Fruit fly (Drosophila melanogaster) whole organism, prepupa: ENCODE data around the gene CG42832.

Source experiments
- Blimp-1 ChIP-seq: fragments of 200-800 bp; sonication (Bioruptor generic); optimal IDR thresholded peaks from 3 replicates; lab custom pipeline; 2017; ENCODE audit warnings: missing biosample characterization, missing genetic modification characterization, mild to moderate bottlenecking, moderate library complexity, missing genetic modification reagents
- CG10669 ChIP-seq: fragments of 200-800 bp; sonication (Bioruptor generic); optimal IDR thresholded peaks from 3 replicates; lab custom pipeline; 2018; ENCODE audit warnings: missing biosample characterization, mild to moderate bottlenecking, missing genetic modification characterization, moderate library complexity
- CG11294 ChIP-seq: fragments of 200-800 bp; sonication (Bioruptor generic); IDR thresholded peaks from 2 replicates; pipeline ENCODE4 v1.3.6; 2022; ENCODE audit warnings: missing biosample characterization, missing genetic modification characterization
- CG11762 ChIP-seq: fragments of 200-800 bp; sonication (Bioruptor generic); optimal IDR thresholded peaks from 3 replicates; lab custom pipeline; 2016; ENCODE audit warnings: missing biosample characterization, missing genetic modification characterization; ENCODE audit not compliant: insufficient read depth
- CG11902 ChIP-seq: fragments of 200-800 bp; sonication (Bioruptor generic); optimal IDR thresholded peaks from 3 replicates; lab custom pipeline; 2016; ENCODE audit warnings: missing biosample characterization, missing genetic modification characterization
- CG15336 ChIP-seq: fragments of 200-800 bp; sonication (Bioruptor generic); IDR thresholded peaks from 2 replicates; pipeline ENCODE4 v1.3.6; 2022; ENCODE audit warnings: missing biosample characterization, missing genetic modification characterization
- CG16779 ChIP-seq: fragments of 200-800 bp; sonication (Bioruptor generic); optimal IDR thresholded peaks from 3 replicates; lab custom pipeline; 2017; ENCODE audit warnings: missing biosample characterization, mild to moderate bottlenecking, missing genetic modification characterization
- CG3032 ChIP-seq: fragments of 200-800 bp; optimal IDR thresholded peaks from 2 replicates; lab custom pipeline; 2019; ENCODE audit warnings: missing biosample characterization, mild to moderate bottlenecking, missing genetic modification characterization, moderate library complexity
- CG32006 ChIP-seq: fragments of 200-800 bp; sonication (Bioruptor generic); optimal IDR thresholded peaks from 3 replicates; lab custom pipeline; 2017; ENCODE audit warnings: missing biosample characterization, mild to moderate bottlenecking, missing genetic modification characterization
- CG3919 ChIP-seq: fragments of 200-800 bp; sonication (Bioruptor generic); optimal IDR thresholded peaks from 3 replicates; lab custom pipeline; 2016; ENCODE audit warnings: missing biosample characterization, missing genetic modification characterization
- CG6276 ChIP-seq: fragments of 200-800 bp; sonication (Bioruptor generic); optimal IDR thresholded peaks from 2 replicates; lab custom pipeline; 2017; ENCODE audit warnings: missing biosample characterization, mild to moderate bottlenecking, missing genetic modification characterization
- CG6792 ChIP-seq: fragments of 200-800 bp; sonication (Bioruptor generic); optimal IDR thresholded peaks from 3 replicates; lab custom pipeline; 2016; ENCODE audit warnings: missing biosample characterization, missing genetic modification characterization
- CG8119 ChIP-seq: fragments of 200-800 bp; sonication (Bioruptor generic); IDR thresholded peaks from 3 replicates; pipeline ENCODE4 v1.3.6; 2022; ENCODE audit warnings: missing biosample characterization, missing genetic modification characterization
- CG8632 ChIP-seq: fragments of 200-800 bp; sonication (Bioruptor generic); optimal IDR thresholded peaks from 3 replicates; lab custom pipeline; 2016; ENCODE audit warnings: missing biosample characterization, missing genetic modification characterization
- Eip93F ChIP-seq: fragments of 200-800 bp; sonication (Bioruptor generic); optimal IDR thresholded peaks from 2 replicates; lab custom pipeline; 2016; ENCODE audit warnings: missing biosample characterization, mild to moderate bottlenecking, missing genetic modification characterization
- Ets21C ChIP-seq: fragments of 200-800 bp; sonication (Bioruptor generic); optimal IDR thresholded peaks from 3 replicates; lab custom pipeline; 2016; ENCODE audit warnings: missing biosample characterization, missing genetic modification characterization
- Ets96B ChIP-seq: fragments of 200-800 bp; optimal IDR thresholded peaks from 2 replicates; lab custom pipeline; 2019; ENCODE audit warnings: missing biosample characterization, mild to moderate bottlenecking, missing genetic modification characterization, moderate library complexity
- Gug ChIP-seq: fragments of 200-800 bp; sonication (Bioruptor generic); IDR thresholded peaks from 2 replicates; pipeline ENCODE4 v1.3.6; 2022; ENCODE audit warnings: missing biosample characterization, missing genetic modification characterization
- Hr38 ChIP-seq: sonication (Bioruptor generic); optimal IDR thresholded peaks from 2 replicates; lab custom pipeline; 2016; ENCODE audit warnings: missing biosample characterization, missing genetic modification characterization
- Hr39 ChIP-seq: fragments of 200-800 bp; sonication (Bioruptor generic); optimal IDR thresholded peaks from 2 replicates; lab custom pipeline; 2016; ENCODE audit warnings: missing biosample characterization, missing genetic modification characterization
- Met ChIP-seq: fragments of 200-800 bp; sonication (Bioruptor generic); optimal IDR thresholded peaks from 3 replicates; lab custom pipeline; 2016; ENCODE audit warnings: missing biosample characterization, missing genetic modification characterization
- OdsH ChIP-seq: fragments of 200-800 bp; sonication (Bioruptor generic); optimal IDR thresholded peaks from 3 replicates; lab custom pipeline; 2016; ENCODE audit warnings: missing biosample characterization, missing genetic modification characterization
- Sox102F ChIP-seq: fragments of 200-800 bp; sonication (Bioruptor generic); optimal IDR thresholded peaks from 2 replicates; lab custom pipeline; 2016; ENCODE audit warnings: missing biosample characterization, mild to moderate bottlenecking, missing genetic modification characterization
- Sox14 ChIP-seq: fragments of 200-800 bp; sonication (Bioruptor generic); optimal IDR thresholded peaks from 3 replicates; lab custom pipeline; 2016; ENCODE audit warnings: missing biosample characterization, missing genetic modification characterization
- Sox15 ChIP-seq: fragments of 200-800 bp; sonication (Bioruptor generic); optimal IDR thresholded peaks from 3 replicates; lab custom pipeline; 2016; ENCODE audit warnings: missing biosample characterization, missing genetic modification characterization
- achi ChIP-seq: fragments of 200-800 bp; sonication (Bioruptor generic); optimal IDR thresholded peaks from 3 replicates; lab custom pipeline; 2016; ENCODE audit warnings: missing biosample characterization, missing genetic modification characterization
- acj6 ChIP-seq: fragments of 200-800 bp; sonication (Bioruptor generic); optimal IDR thresholded peaks from 3 replicates; lab custom pipeline; 2016; ENCODE audit warnings: missing biosample characterization, missing genetic modification characterization
- cyc ChIP-seq: fragments of 200-800 bp; sonication (Bioruptor generic); optimal IDR thresholded peaks from 3 replicates; lab custom pipeline; 2016; ENCODE audit warnings: missing biosample characterization, missing genetic modification characterization
- dac ChIP-seq: fragments of 200-800 bp; sonication (Bioruptor generic); optimal IDR thresholded peaks from 2 replicates; lab custom pipeline; 2017; ENCODE audit warnings: missing biosample characterization, mild to moderate bottlenecking, missing genetic modification characterization
- dsx ChIP-seq: fragments of 200-800 bp; optimal IDR thresholded peaks from 3 replicates; lab custom pipeline; 2019; ENCODE audit warnings: missing biosample characterization, mild to moderate bottlenecking, missing genetic modification characterization, moderate library complexity; ENCODE audit not compliant: poor library complexity, severe bottlenecking
- eg ChIP-seq: fragments of 200-800 bp; sonication (Bioruptor generic); IDR thresholded peaks from 3 replicates; pipeline ENCODE4 v1.3.6; 2022; ENCODE audit warnings: missing biosample characterization, missing genetic modification characterization
- esn ChIP-seq: fragments of 200-800 bp; sonication (Bioruptor generic); optimal IDR thresholded peaks from 2 replicates; lab custom pipeline; 2016; ENCODE audit warnings: missing biosample characterization, mild to moderate bottlenecking, missing genetic modification characterization, moderate library complexity
- fd85E ChIP-seq: fragments of 200-800 bp; sonication (Bioruptor generic); optimal IDR thresholded peaks from 3 replicates; lab custom pipeline; 2016; ENCODE audit warnings: missing biosample characterization, missing genetic modification characterization
- lz ChIP-seq: fragments of 200-800 bp; sonication (Bioruptor generic); optimal IDR thresholded peaks from 3 replicates; lab custom pipeline; 2016; ENCODE audit warnings: missing biosample characterization, missing genetic modification characterization
- net ChIP-seq: fragments of 200-800 bp; sonication (Bioruptor generic); optimal IDR thresholded peaks from 3 replicates; lab custom pipeline; 2016; ENCODE audit warnings: missing biosample characterization, missing genetic modification characterization
- pdm3 ChIP-seq: fragments of 200-800 bp; sonication (Bioruptor generic); optimal IDR thresholded peaks from 3 replicates; lab custom pipeline; 2016; ENCODE audit warnings: missing biosample characterization, missing genetic modification characterization
- salr ChIP-seq, 2 experiments: fragments of 200-800 bp; sonication (Bioruptor generic); optimal IDR thresholded peaks; 3 replicates each; lab custom pipeline; 2016 to 2018; ENCODE audit warnings: missing biosample characterization in 2 of 2, missing genetic modification characterization in 2 of 2, mild to moderate bottlenecking in 1 of 2
- ss ChIP-seq, 2 experiments: fragments of 200-800 bp; sonication (Bioruptor generic); optimal IDR thresholded peaks; 2 replicates in 1 of 2; 3 replicates in 1 of 2; lab custom pipeline; 2017 to 2018; ENCODE audit warnings: mild to moderate bottlenecking in 2 of 2, missing biosample characterization in 2 of 2, missing genetic modification characterization in 2 of 2, moderate library complexity in 1 of 2
- svp ChIP-seq: fragments of 200-800 bp; sonication (Bioruptor generic); peaks from one replicate; lab custom pipeline; 2016; ENCODE audit warnings: missing biosample characterization, missing genetic modification characterization
- topi ChIP-seq: fragments of 200-800 bp; sonication (Bioruptor generic); optimal IDR thresholded peaks from 3 replicates; lab custom pipeline; 2016; ENCODE audit warnings: missing biosample characterization, missing genetic modification characterization
- vri ChIP-seq: fragments of 200-800 bp; sonication (Bioruptor generic); optimal IDR thresholded peaks from 3 replicates; lab custom pipeline; 2016; ENCODE audit warnings: missing biosample characterization, mild to moderate bottlenecking, missing genetic modification characterization

The CG42832 gene

dm6 chr3L:11582097-11582496 lies 27.8 kb upstream of the CG42832 start, which contains the start of gene CG33269:
TSS of gene CG33269 (minus strand) at chr3L:11582197.
- TF ChIP-seq dac (GFP tag; lab: Kevin White, UChicago) (no peak), CG11762 (GFP tag; lab: Kevin White, UChicago) (no peak), CG32006 (GFP tag; lab: Kevin White, UChicago) (no peak), Ets21C (no peak), cyc (GFP tag; lab: Kevin White, UChicago) (no peak), CG11902 (no peak), net (GFP tag; lab: Kevin White, UChicago) (no peak), Gug (no peak), Met (GFP tag; lab: Kevin White, UChicago) (no peak), CG6792 (no peak), Sox14 (no peak)

- TF ChIP-seq CG3919 (GFP tag; lab: Kevin White, UChicago): no peak
- TF ChIP-seq lz (GFP tag; lab: Kevin White, UChicago): no peak
- TF ChIP-seq dsx (GFP tag; lab: Kevin White, UChicago): no peak
- TF ChIP-seq Hr39 (GFP tag; lab: Kevin White, UChicago): no peak
- no peak for TF ChIP-seq CG8632 (GFP tag; lab: Kevin White, UChicago)
- TF ChIP-seq Eip93F (GFP tag; lab: Kevin White, UChicago): no peak
- no peak for TF ChIP-seq Sox102F (GFP tag; lab: Kevin White, UChicago)
- TF ChIP-seq CG15336 (GFP tag; lab: Robert Waterston, UW): no peak
- no peak for TF ChIP-seq dac (GFP tag; lab: Kevin White, UChicago)
- no peak for TF ChIP-seq Ets21C
- TF ChIP-seq topi (GFP tag; lab: Kevin White, UChicago): no peak
- no peak for TF ChIP-seq salr (GFP tag; optimal IDR thresholded peaks at IDR 0.05; lab: Kevin White, UChicago)
- no peak for TF ChIP-seq CG16779 (tag; lab: Kevin White, UChicago)
- no peak for TF ChIP-seq pdm3 (GFP tag; lab: Kevin White, UChicago)
- no peak for TF ChIP-seq CG11294
- no peak for TF ChIP-seq CG3032 (tag; lab: Kevin White, UChicago)
Observed at dm6 chr3L:11583964-11584363, 26.0 kb upstream of the CG42832 start, which contains the start of gene CG32086. TSS of gene CG32086 (minus strand) at chr3L:11584064.

dm6 chr3L:11586794-11587462 lies 23.0 kb upstream of the CG42832 start:
- TF ChIP-seq CG15336 (GFP tag; lab: Robert Waterston, UW) (peak; percentile 49; the same call in 1 of the 2 replicates), Blimp-1 (GFP tag; lab: Kevin White, UChicago) (peak; percentile 87), vri (GFP tag; lab: Kevin White, UChicago) (peak; percentile 7), svp (GFP tag; lab: Kevin White, UChicago) (no peak)

dm6 chr3L:11587720-11588580 lies 22.0 kb upstream of the CG42832 start, which contains the start of gene rt:
TSS of gene rt (minus strand) at chr3L:11587770.
- TF ChIP-seq achi (GFP tag; lab: Kevin White, UChicago): peak; percentile 76
- peak; percentile 84 for TF ChIP-seq net (GFP tag; lab: Kevin White, UChicago)
- TF ChIP-seq fd85E (GFP tag; lab: Kevin White, UChicago): no peak
- TF ChIP-seq eg (GFP tag; lab: Robert Waterston, UW): peak; percentile 74; the same call in 2 of the 3 replicates
- peak; percentile 84 for TF ChIP-seq CG15336 (GFP tag; lab: Robert Waterston, UW)
- peak; percentile 79 for TF ChIP-seq CG3919 (GFP tag; lab: Kevin White, UChicago)
- peak; percentile 77 for TF ChIP-seq OdsH
- no peak for TF ChIP-seq Hr38 (GFP tag; lab: Kevin White, UChicago)
- TF ChIP-seq CG8119 (GFP tag; lab: Robert Waterston, UW): peak; percentile 83
- peak; percentile 82 for TF ChIP-seq CG6276
- TF ChIP-seq esn (GFP tag; lab: Kevin White, UChicago): peak; percentile 82
- peak; percentile 83 for TF ChIP-seq CG32006 (GFP tag; lab: Kevin White, UChicago)
- peak; percentile 92 for TF ChIP-seq CG10669 (GFP tag; lab: Kevin White, UChicago)
- peak; percentile 92 for TF ChIP-seq svp (GFP tag; lab: Kevin White, UChicago)
- TF ChIP-seq ss (GFP tag; optimal IDR thresholded peaks at IDR 0.05; lab: Kevin White, UChicago): peak; percentile 81 to 89
- peak; percentile 77 for TF ChIP-seq acj6
- TF ChIP-seq CG16779 (tag; lab: Kevin White, UChicago): peak; percentile 81
- peak; percentile 52 to 81 for TF ChIP-seq salr (GFP tag; optimal IDR thresholded peaks at IDR 0.05; lab: Kevin White, UChicago)
- TF ChIP-seq CG8632 (GFP tag; lab: Kevin White, UChicago): peak; percentile 70
- peak; percentile 88 for TF ChIP-seq Ets96B (tag; lab: Kevin White, UChicago)
- peak; percentile 62 for TF ChIP-seq Sox15
- peak; percentile 87 for TF ChIP-seq Met (GFP tag; lab: Kevin White, UChicago)
- TF ChIP-seq Sox102F (GFP tag; lab: Kevin White, UChicago): peak; percentile 78
